Fruit fly (Drosophila melanogaster): Measurements from ENCODE around the gene Rpn10.

Rpn10 gene

dm6 chr3L:21581984-21582383 is 45.2 kb downstream of the Rpn10 start (continued):
- TF ChIP-seq salr (GFP tag; optimal IDR thresholded peaks at IDR 0.05) = peak in 1 of 2 experiments; percentile 3
- no peak for TF ChIP-seq eg (GFP tag; IDR thresholded peaks at IDR 0.05)
- TF ChIP-seq dsx (GFP tag; optimal IDR thresholded peaks at IDR 0.05; ENCODE audit: poor library complexity, severe bottlenecking) = no peak
- peak; percentile 29 for TF ChIP-seq CG6808 (GFP tag; optimal IDR thresholded peaks at IDR 0.05)
- no peak for TF ChIP-seq CG8119 (GFP tag; IDR thresholded peaks at IDR 0.05)
- TF ChIP-seq Eip78C (GFP tag) = peak; percentile 81
- TF ChIP-seq CG11762 (GFP tag; optimal IDR thresholded peaks at IDR 0.05; ENCODE audit: insufficient read depth) = no peak
- no peak for TF ChIP-seq pdm3 (GFP tag; optimal IDR thresholded peaks at IDR 0.05)
- TF ChIP-seq fd85E (GFP tag; optimal IDR thresholded peaks at IDR 0.05) = no peak
- no peak for TF ChIP-seq fkh (GFP tag; optimal IDR thresholded peaks at IDR 0.05)
- TF ChIP-seq fd59A (GFP tag; optimal IDR thresholded peaks at IDR 0.05) = peak; percentile 3
- no peak for TF ChIP-seq Hr39 (GFP tag; optimal IDR thresholded peaks at IDR 0.05)
- TF ChIP-seq CG4318 (GFP tag; optimal IDR thresholded peaks at IDR 0.05) = no peak
- TF ChIP-seq acj6 (GFP tag; optimal IDR thresholded peaks at IDR 0.05) = no peak
- TF ChIP-seq CG11902 (GFP tag; optimal IDR thresholded peaks at IDR 0.05) = no peak
- TF ChIP-seq Hr38 (GFP tag; optimal IDR thresholded peaks at IDR 0.05) = no peak
- TF ChIP-seq OdsH (GFP tag; optimal IDR thresholded peaks at IDR 0.05) = peak; percentile 38
- TF ChIP-seq cyc (GFP tag; optimal IDR thresholded peaks at IDR 0.05) = no peak

DNA sequence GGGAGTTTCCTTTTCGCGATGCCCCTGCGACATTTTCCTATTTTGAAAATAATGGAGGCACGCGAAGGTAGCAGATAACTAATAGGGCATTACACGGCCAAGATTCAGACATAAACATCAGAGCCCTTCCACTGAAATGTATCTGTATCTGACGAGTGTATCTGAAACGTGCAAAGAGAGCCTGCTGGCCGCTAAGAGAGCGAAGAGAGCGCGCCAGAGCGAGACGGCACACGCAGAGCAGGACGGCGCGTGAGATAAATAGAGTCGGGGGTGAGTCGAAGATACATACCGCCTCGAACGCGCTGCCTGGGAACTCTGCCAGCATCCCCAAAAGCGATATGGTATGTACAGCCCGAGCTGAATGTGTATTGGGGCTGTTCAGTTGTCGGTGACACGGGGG is 47.9 kb downstream of the Rpn10 start:
- no peak for TF ChIP-seq CG6808 (GFP tag; optimal IDR thresholded peaks at IDR 0.05)
- peak; percentile 15 to 27 for TF ChIP-seq ss (GFP tag; optimal IDR thresholded peaks at IDR 0.05)
- TF ChIP-seq pdm3 (GFP tag; optimal IDR thresholded peaks at IDR 0.05) = no peak
- 0 out of 2 replicates have a peak, but pooled peaks have one; percentile 25 for TF ChIP-seq CG15336 (GFP tag; IDR thresholded peaks at IDR 0.05)
- no peak for TF ChIP-seq dac (GFP tag; optimal IDR thresholded peaks at IDR 0.05)
- TF ChIP-seq CG6854 (GFP tag; optimal IDR thresholded peaks at IDR 0.05) = peak; percentile 37
- peak; percentile 28 for TF ChIP-seq Eip78C (GFP tag)
- no peak for TF ChIP-seq Hr38 (GFP tag; optimal IDR thresholded peaks at IDR 0.05)

- no peak for TF ChIP-seq CG31627 (GFP tag; optimal IDR thresholded peaks at IDR 0.05)
- no peak for TF ChIP-seq CG32006 (GFP tag; optimal IDR thresholded peaks at IDR 0.05)
- no peak for TF ChIP-seq Eip75B (GFP tag; optimal IDR thresholded peaks at IDR 0.05)
- no peak for TF ChIP-seq lz (GFP tag; optimal IDR thresholded peaks at IDR 0.05)
- no peak for TF ChIP-seq CG3032 (tag; optimal IDR thresholded peaks at IDR 0.05)
- no peak for TF ChIP-seq CG10669 (GFP tag; optimal IDR thresholded peaks at IDR 0.05)
- peak; percentile 28 for TF ChIP-seq Eip78C (GFP tag)
- TF ChIP-seq Blimp-1 (GFP tag; optimal IDR thresholded peaks at IDR 0.05) = no peak
Observed at dm6 chr3L:21585397-21585796, 48.6 kb downstream of the Rpn10 start.

DNA sequence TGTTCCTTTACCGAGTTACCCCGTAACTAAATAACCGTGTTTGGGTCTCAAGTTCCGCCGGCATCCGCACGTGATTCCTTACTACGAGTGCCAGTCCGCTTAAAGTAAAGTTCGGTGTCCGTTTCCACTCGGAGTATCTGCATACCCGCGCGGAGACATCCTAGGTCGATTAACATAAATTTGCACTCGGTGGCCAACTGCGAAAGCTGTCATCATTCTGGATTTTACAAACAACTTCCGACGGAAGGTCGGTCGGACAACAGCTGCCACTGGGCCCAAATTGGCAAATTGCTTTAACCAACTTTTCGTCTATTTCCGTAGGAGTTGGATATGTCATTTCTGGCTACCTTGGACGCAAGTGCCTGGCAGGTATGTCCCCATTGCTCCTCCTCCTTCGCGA is 49.7 kb downstream of the Rpn10 start, which contains the start of gene TfAP-2:
Gene TfAP-2 (plus strand): TSS at position 301 of the 400 bp plus-strand sequence.
- no peak for TF ChIP-seq Sox14 (GFP tag; optimal IDR thresholded peaks at IDR 0.05)
- no peak for TF ChIP-seq svp (GFP tag)
- TF ChIP-seq Eip75B (GFP tag; optimal IDR thresholded peaks at IDR 0.05) = no peak
- no peak for TF ChIP-seq Ets21C (GFP tag; optimal IDR thresholded peaks at IDR 0.05)
- TF ChIP-seq CG11762 (GFP tag; optimal IDR thresholded peaks at IDR 0.05; ENCODE audit: insufficient read depth) = no peak
- no peak for TF ChIP-seq achi (GFP tag; optimal IDR thresholded peaks at IDR 0.05)
- TF ChIP-seq fd59A (GFP tag; optimal IDR thresholded peaks at IDR 0.05) = no peak
- no peak for TF ChIP-seq CG15336 (GFP tag; IDR thresholded peaks at IDR 0.05)
- no peak for TF ChIP-seq CG8119 (GFP tag; IDR thresholded peaks at IDR 0.05)

Data from whole organism, prepupa.